Worm (Caenorhabditis elegans) whole organism, young adult: ENCODE measurements around the gene fbxb-99.

Experiments used
- B0019.2 ChIP-seq: fragments of 200-800 bp; sonication (Bioruptor generic); conservative IDR thresholded peaks from 2 replicates; pipeline ENCODE4 v1.3.6; 2022; ENCODE audit warnings: missing genetic modification reagents, missing genetic modification characterization, missing compliant biosample characterization
- F37B4.10 ChIP-seq: fragments of 200-800 bp; sonication (Bioruptor generic); IDR thresholded peaks from 2 replicates; pipeline ENCODE4 v1.3.6; 2022; ENCODE audit warnings: missing genetic modification characterization, missing compliant biosample characterization
- attf-3 ChIP-seq: fragments of 200-800 bp; sonication (Bioruptor generic); conservative IDR thresholded peaks from 2 replicates; pipeline ENCODE4 v1.3.6; 2022; ENCODE audit warnings: missing genetic modification reagents, missing genetic modification characterization, missing compliant biosample characterization
- chd-7 ChIP-seq: sonication (generic microtip); optimal IDR thresholded peaks from 2 replicates; lab custom pipeline; 2016; ENCODE audit warnings: mild to moderate bottlenecking, missing genetic modification characterization, moderate library complexity, missing compliant biosample characterization
- dox-1 ChIP-seq: fragments of 200-800 bp; sonication (Bioruptor generic); IDR thresholded peaks from 2 replicates; pipeline ENCODE4 v1.3.6; 2022; ENCODE audit warnings: missing genetic modification reagents, missing genetic modification characterization, missing compliant biosample characterization
- lin-35 ChIP-seq, 3 experiments: fragments of 150-350 bp in 2 of 3; sonication (generic microtip) in 1 of 3; optimal IDR thresholded peaks; 2 replicates each; lab custom pipeline; 2014 to 2018; ENCODE audit warnings: missing biosample characterization in 3 of 3, missing genetic modification characterization in 3 of 3, missing genetic modification reagents in 3 of 3
- nfyb-1 ChIP-seq: fragments of 200-800 bp; sonication (Bioruptor generic); IDR thresholded peaks from 2 replicates; pipeline ENCODE4 v1.3.6; 2022; ENCODE audit warnings: missing genetic modification reagents, missing genetic modification characterization, missing compliant biosample characterization
- pha-4 ChIP-seq: fragments of 150-350 bp; sonication (generic microtip); optimal IDR thresholded peaks from 2 replicates; lab custom pipeline; 2014; ENCODE audit warnings: missing biosample characterization, missing genetic modification reagents, missing genetic modification characterization

- TF ChIP-seq F37B4.10 (GFP tag; lab: Robert Waterston, UW) (no peak), B0019.2 (GFP tag; lab: Robert Waterston, UW) (no peak), nfyb-1 (GFP tag; lab: Robert Waterston, UW) (no peak), lin-35 (GFP tag; optimal IDR thresholded peaks at IDR 0.05; lab: Kevin White, UChicago) (no peak), dox-1 (no peak), attf-3 (GFP tag; lab: Robert Waterston, UW) (no peak), pha-4 (tag; lab: Kevin White, UChicago) (no peak), chd-7 (tag; lab: Kevin White, UChicago) (no peak)
Observed at ce11 chrII:3764486-3764885, 28.8 kb downstream of the fbxb-99 start, which contains the start of gene srx-112.
